Worm (Caenorhabditis elegans) whole organism, L4 larva: ENCODE data around the gene nuo-1.

Experiments used
- D1046.2 ChIP-seq: fragments of 200-800 bp; sonication (Bioruptor generic); IDR thresholded peaks from 2 replicates; pipeline ENCODE4 v1.3.6; 2022; ENCODE audit warnings: missing genetic modification characterization, missing compliant biosample characterization
- F10B5.3 ChIP-seq: sonication (generic microtip); optimal IDR thresholded peaks from 2 replicates; lab custom pipeline; 2016; ENCODE audit warnings: mild to moderate bottlenecking, missing genetic modification characterization, missing compliant biosample characterization
- F44E2.7 ChIP-seq: fragments of 200-800 bp; sonication (Bioruptor generic); IDR thresholded peaks from 2 replicates; pipeline ENCODE4 v2.1.2; 2022; ENCODE audit warnings: missing genetic modification characterization, missing compliant biosample characterization
- F49E8.2 ChIP-seq: sonication (generic microtip); optimal IDR thresholded peaks from 2 replicates; lab custom pipeline; 2016; ENCODE audit warnings: missing compliant biosample characterization, mild to moderate bottlenecking, missing genetic modification characterization, borderline replicate concordance
- R02D3.7 ChIP-seq: fragments of 150-350 bp; sonication (generic microtip); optimal IDR thresholded peaks from 3 replicates; lab custom pipeline; 2014; ENCODE audit warnings: missing biosample characterization, missing genetic modification characterization
- T26A8.4 ChIP-seq: fragments of 200-800 bp; sonication (Bioruptor generic); IDR thresholded peaks from 2 replicates; pipeline ENCODE4 v1.3.6; 2022; ENCODE audit warnings: missing genetic modification characterization, missing compliant biosample characterization
- Y48G9A.11 ChIP-seq: fragments of 200-800 bp; sonication (Bioruptor generic); IDR thresholded peaks from 2 replicates; pipeline ENCODE4 v1.3.6; 2022; ENCODE audit warnings: missing genetic modification reagents, missing genetic modification characterization, missing compliant biosample characterization
- ZK337.2 ChIP-seq: fragments of 200-800 bp; sonication (Bioruptor generic); IDR thresholded peaks from 2 replicates; pipeline ENCODE4 v1.3.6; 2022; ENCODE audit warnings: missing genetic modification reagents, missing genetic modification characterization, missing compliant biosample characterization
- aha-1 ChIP-seq: fragments of 150-350 bp; peaks from one replicate; lab custom pipeline; 2014; ENCODE audit warnings: missing biosample characterization, missing genetic modification characterization
- arid-1 ChIP-seq: fragments of 200-800 bp; sonication (Bioruptor generic); conservative IDR thresholded peaks from 2 replicates; pipeline ENCODE4 v1.3.6; 2022; ENCODE audit warnings: missing genetic modification reagents, missing genetic modification characterization, missing compliant biosample characterization
- ces-1 ChIP-seq: fragments of 150-350 bp; sonication (generic microtip); optimal IDR thresholded peaks from 4 replicates; lab custom pipeline; 2014; ENCODE audit warnings: missing biosample characterization, missing genetic modification reagents, missing genetic modification characterization
- cey-2 ChIP-seq: sonication (generic microtip); optimal IDR thresholded peaks from 3 replicates; lab custom pipeline; 2017; ENCODE audit warnings: missing genetic modification characterization, mild to moderate bottlenecking, missing compliant biosample characterization, antibody characterized with exemption, borderline replicate concordance; ENCODE audit not compliant: insufficient read depth
- daf-16 ChIP-seq, 3 experiments: sonication (generic microtip); optimal IDR thresholded peaks; 2 replicates each; lab custom pipeline; 2016 to 2017; ENCODE audit warnings: missing genetic modification characterization in 3 of 3, missing genetic modification reagents in 3 of 3, mild to moderate bottlenecking in 2 of 3, missing compliant biosample characterization in 2 of 3, missing biosample characterization in 1 of 3, moderate library complexity in 1 of 3
- daf-8 ChIP-seq: fragments of 200-800 bp; sonication (Bioruptor generic); IDR thresholded peaks from 2 replicates; pipeline ENCODE4 v1.3.6; 2022; ENCODE audit warnings: missing genetic modification characterization, missing compliant biosample characterization
- dpl-1 ChIP-seq: fragments of 150-350 bp; optimal IDR thresholded peaks from 2 replicates; lab custom pipeline; 2014; ENCODE audit warnings: missing biosample characterization, missing genetic modification reagents, missing genetic modification characterization
- egl-27 ChIP-seq: sonication (generic microtip); optimal IDR thresholded peaks from 3 replicates; lab custom pipeline; 2017; ENCODE audit warnings: missing biosample characterization, missing genetic modification reagents, missing genetic modification characterization
- gei-8 ChIP-seq: fragments of 200-800 bp; sonication (Bioruptor generic); optimal IDR thresholded peaks from 2 replicates; lab custom pipeline; 2018; ENCODE audit warnings: mild to moderate bottlenecking, missing genetic modification characterization, missing compliant biosample characterization
- hlh-11 ChIP-seq: fragments of 200-800 bp; sonication (Bioruptor generic); optimal IDR thresholded peaks from 2 replicates; lab custom pipeline; 2018; ENCODE audit warnings: mild to moderate bottlenecking, missing genetic modification characterization, missing compliant biosample characterization
- jun-1 ChIP-seq: fragments of 150-350 bp; optimal IDR thresholded peaks from 2 replicates; lab custom pipeline; 2014; ENCODE audit warnings: missing biosample characterization, missing genetic modification reagents, missing genetic modification characterization
- lin-13 ChIP-seq: fragments of 150-350 bp; optimal IDR thresholded peaks from 2 replicates; lab custom pipeline; 2014; ENCODE audit warnings: missing biosample characterization, missing genetic modification reagents, missing genetic modification characterization
- lin-39 ChIP-seq: fragments of 150-350 bp; optimal IDR thresholded peaks from 2 replicates; lab custom pipeline; 2014; ENCODE audit warnings: missing biosample characterization, missing genetic modification reagents, missing genetic modification characterization
- lsy-2 ChIP-seq, 2 experiments: fragments of 150-350 bp in 1 of 2; sonication (generic microtip) in 1 of 2; optimal IDR thresholded peaks; 2 replicates each; lab custom pipeline; 2014 to 2017; ENCODE audit warnings: missing biosample characterization in 2 of 2, missing genetic modification characterization in 2 of 2
- madf-5 ChIP-seq, 2 experiments: fragments of 200-800 bp; sonication (Bioruptor generic); IDR thresholded peaks; 2 replicates each; pipeline ENCODE4 v1.3.6; 2022; ENCODE audit warnings: missing compliant biosample characterization in 2 of 2, missing genetic modification characterization in 2 of 2
- madf-9 ChIP-seq: fragments of 200-800 bp; sonication (Bioruptor generic); conservative IDR thresholded peaks from 2 replicates; pipeline ENCODE4 v1.3.6; 2022; ENCODE audit warnings: missing genetic modification reagents, missing genetic modification characterization, missing compliant biosample characterization
- mdt-29 ChIP-seq: fragments of 200-800 bp; sonication (Bioruptor generic); IDR thresholded peaks from 2 replicates; pipeline ENCODE4 v1.3.6; 2022; ENCODE audit warnings: missing genetic modification reagents, missing genetic modification characterization, missing compliant biosample characterization
- mep-1 ChIP-seq: fragments of 150-350 bp; sonication (generic microtip); optimal IDR thresholded peaks from 3 replicates; lab custom pipeline; 2014; ENCODE audit warnings: missing biosample characterization, missing genetic modification characterization
- mes-2 ChIP-seq: sonication (generic microtip); optimal IDR thresholded peaks from 2 replicates; lab custom pipeline; 2016; ENCODE audit warnings: missing genotype, mild to moderate bottlenecking, missing genetic modification characterization, missing compliant biosample characterization; ENCODE audit not compliant: poor library complexity, severe bottlenecking
- nhr-102 ChIP-seq: sonication (generic microtip); optimal IDR thresholded peaks from 2 replicates; lab custom pipeline; 2016; ENCODE audit warnings: mild to moderate bottlenecking, missing genetic modification characterization, moderate library complexity, missing compliant biosample characterization
- nhr-237 ChIP-seq: sonication (generic microtip); optimal IDR thresholded peaks from 2 replicates; lab custom pipeline; 2017; ENCODE audit warnings: missing biosample characterization, missing genetic modification characterization
- nhr-6 ChIP-seq: fragments of 150-350 bp; optimal IDR thresholded peaks from 2 replicates; lab custom pipeline; 2014; ENCODE audit warnings: missing biosample characterization, missing genetic modification characterization
- nhr-76 ChIP-seq: fragments of 150-350 bp; optimal IDR thresholded peaks from 2 replicates; lab custom pipeline; 2014; ENCODE audit warnings: missing biosample characterization, missing genetic modification characterization
- nhr-77 ChIP-seq: fragments of 150-350 bp; optimal IDR thresholded peaks from 2 replicates; lab custom pipeline; 2014; ENCODE audit warnings: missing biosample characterization, missing genetic modification characterization
- pha-4 ChIP-seq, 2 experiments: fragments of 150-350 bp in 1 of 2; fragments of 200-800 bp in 1 of 2; sonication (Bioruptor generic) in 1 of 2; IDR thresholded peaks in 1 of 2; optimal IDR thresholded peaks in 1 of 2; 2 replicates each; pipeline versions ENCODE4 v1.3.6 to Lab custom; 2014 to 2022; ENCODE audit warnings: missing genetic modification characterization in 2 of 2, missing genetic modification reagents in 2 of 2, missing biosample characterization in 1 of 2, missing compliant biosample characterization in 1 of 2
- php-3 ChIP-seq: fragments of 200-800 bp; sonication (Bioruptor generic); IDR thresholded peaks from 2 replicates; pipeline ENCODE4 v1.3.6; 2022; ENCODE audit warnings: missing genetic modification reagents, missing genetic modification characterization, missing compliant biosample characterization
- pqm-1 ChIP-seq: sonication (generic microtip); optimal IDR thresholded peaks from 2 replicates; lab custom pipeline; 2017; ENCODE audit warnings: missing biosample characterization, missing genetic modification characterization
- saeg-2 ChIP-seq: fragments of 200-800 bp; sonication (Bioruptor generic); IDR thresholded peaks from 2 replicates; pipeline ENCODE4 v1.3.6; 2022; ENCODE audit warnings: missing genetic modification reagents, missing genetic modification characterization, missing compliant biosample characterization
- snpc-1.2 ChIP-seq: fragments of 200-800 bp; sonication (Bioruptor generic); IDR thresholded peaks from 2 replicates; pipeline ENCODE4 v1.3.6; 2022; ENCODE audit warnings: missing genetic modification reagents, missing genetic modification characterization, missing compliant biosample characterization
- snpc-4 ChIP-seq: fragments of 150-350 bp; optimal IDR thresholded peaks from 2 replicates; lab custom pipeline; 2014; ENCODE audit warnings: missing biosample characterization, missing genetic modification characterization
- unc-130 ChIP-seq: sonication (generic microtip); optimal IDR thresholded peaks from 2 replicates; lab custom pipeline; 2016; ENCODE audit warnings: missing genetic modification reagents, missing genetic modification characterization, missing compliant biosample characterization
- unc-62 ChIP-seq, 3 experiments: fragments of 150-350 bp in 1 of 3; sonication (generic microtip); optimal IDR thresholded peaks in 2 of 3; peaks in 1 of 3; 1 replicate in 1 of 3; 2 replicates in 2 of 3; lab custom pipeline; 2014 to 2017; ENCODE audit warnings: missing biosample characterization in 3 of 3, missing genetic modification characterization in 3 of 3, missing genetic modification reagents in 3 of 3, missing genotype in 1 of 3
- vab-7 ChIP-seq: fragments of 200-800 bp; sonication (Bioruptor generic); IDR thresholded peaks from 2 replicates; pipeline ENCODE4 v1.3.6; 2022; ENCODE audit warnings: missing genetic modification reagents, missing genetic modification characterization, missing compliant biosample characterization
- zfp-2 ChIP-seq: sonication (generic microtip); optimal IDR thresholded peaks from 2 replicates; lab custom pipeline; 2016; ENCODE audit warnings: mild to moderate bottlenecking, missing genetic modification characterization, missing compliant biosample characterization

Gene nuo-1

DNA sequence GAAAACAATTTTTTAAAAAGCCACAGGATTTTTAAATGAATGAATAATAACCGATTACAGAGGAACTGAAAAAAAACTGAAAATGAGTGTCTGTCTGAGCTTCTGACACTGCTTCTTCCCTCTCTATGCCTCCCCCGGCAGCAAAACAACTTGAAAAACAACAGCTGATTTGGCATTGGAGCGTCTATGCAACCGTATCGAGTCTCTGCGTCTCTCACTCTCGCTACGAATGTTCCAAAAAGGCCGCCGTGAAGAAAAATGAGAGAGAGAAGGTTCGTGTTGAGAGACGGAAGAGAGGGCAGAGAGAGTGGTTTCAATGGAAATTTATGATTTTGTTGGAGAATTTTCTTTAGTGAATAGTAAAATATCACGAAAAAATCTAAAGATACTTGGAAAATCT is 5.4 kb downstream of the nuo-1 start (continued):
- TF ChIP-seq unc-130 (no peak), aha-1 (tag; lab: Kevin White, UChicago) (peak; percentile 83), pqm-1 (tag; lab: Kevin White, UChicago) (peak; percentile 73), lin-13 (peak; percentile 31), php-3 (no peak), T26A8.4 (GFP tag; lab: Robert Waterston, UW) (no peak), cey-2 (tag; lab: Kevin White, UChicago) (no peak), mdt-29 (no peak)
- TF ChIP-seq, all 104 proteins: peak for 25

DNA sequence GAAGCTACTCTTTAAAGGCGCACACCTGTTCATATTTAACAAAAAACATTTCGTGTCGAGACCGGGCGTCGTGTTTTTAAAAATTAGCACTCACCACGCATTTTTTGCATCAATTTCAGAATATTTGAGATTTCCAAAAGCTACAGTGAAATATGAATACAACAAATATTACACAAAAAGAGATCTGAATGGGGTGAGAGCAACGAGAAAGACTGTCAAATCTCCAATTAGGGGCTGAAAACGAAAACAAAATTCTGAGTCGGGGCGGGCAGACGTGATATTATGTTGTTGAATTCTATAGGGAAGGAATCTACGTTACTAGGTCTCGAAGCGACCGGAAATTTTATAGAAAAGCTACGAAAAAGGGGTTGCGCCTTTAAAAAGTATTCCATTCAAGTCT is 6.0 kb downstream of the nuo-1 start, which contains the start of gene C09H10.5:
Gene C09H10.5 (minus strand): TSS at position 101 of the 400 bp plus-strand sequence.
- no peak for TF ChIP-seq gei-8 (GFP tag; lab: Kevin White, UChicago)
- no peak for TF ChIP-seq madf-5 (GFP tag; IDR thresholded peaks at IDR 0.05; lab: Robert Waterston, UW)
- TF ChIP-seq unc-62 (GFP tag; optimal IDR thresholded peaks at IDR 0.05 in 1 of 2; lab: Kevin White, UChicago): peak in 1 of 2 experiments; percentile 17
- TF ChIP-seq unc-62 (tag; optimal IDR thresholded peaks at IDR 0.05; lab: Kevin White, UChicago): no peak
- TF ChIP-seq snpc-4 (tag; lab: Kevin White, UChicago): no peak
- TF ChIP-seq, all 104 proteins: peak for 1

ce11 chrII:11104162-11104561 is 6.5 kb downstream of the nuo-1 start, which contains the start of gene C09H10.9:
C09H10.9 (plus strand) TSS chrII:11104462.
- TF ChIP-seq hlh-11 (tag; lab: Kevin White, UChicago): no peak
- no peak for TF ChIP-seq nhr-237 (tag; lab: Kevin White, UChicago)
- no peak for TF ChIP-seq ces-1
- no peak for TF ChIP-seq snpc-1.2 (GFP tag; lab: Robert Waterston, UW)
- no peak for TF ChIP-seq R02D3.7 (tag; lab: Kevin White, UChicago)
- TF ChIP-seq F44E2.7 (GFP tag; lab: Robert Waterston, UW): no peak
- no peak for TF ChIP-seq jun-1 (tag; lab: Kevin White, UChicago)
- TF ChIP-seq aha-1 (tag; lab: Kevin White, UChicago): peak; percentile 89

ce11 chrII:11105981-11106711 is 8.5 kb downstream of the nuo-1 start, which contains the start of gene nasp-1:
nasp-1 (plus strand) TSS chrII:11106612.
- TF ChIP-seq Y48G9A.11 (GFP tag; lab: Robert Waterston, UW) (peak; percentile 25; the same call in 1 of the 2 replicates), daf-16 (GFP tag; optimal IDR thresholded peaks at IDR 0.05; lab: Kevin White, UChicago) (no peak), daf-16 (tag; optimal IDR thresholded peaks at IDR 0.05; lab: Kevin White, UChicago) (peak; percentile 28), mes-2 (tag; lab: Kevin White, UChicago) (peak; percentile 86), lsy-2 (tag; optimal IDR thresholded peaks at IDR 0.05; lab: Kevin White, UChicago) (peak in 1 of 2 experiments; percentile 80), zfp-2 (tag; lab: Kevin White, UChicago) (no peak), pha-4 (GFP tag; IDR thresholded peaks at IDR 0.05; lab: Robert Waterston, UW) (no peak), pha-4 (tag; optimal IDR thresholded peaks at IDR 0.05; lab: Kevin White, UChicago) (no peak), F10B5.3 (no peak), dpl-1 (GFP tag; lab: Kevin White, UChicago) (peak; percentile 73), saeg-2 (GFP tag; lab: Robert Waterston, UW) (no peak), vab-7 (no peak), unc-130 (peak; percentile 18)

DNA sequence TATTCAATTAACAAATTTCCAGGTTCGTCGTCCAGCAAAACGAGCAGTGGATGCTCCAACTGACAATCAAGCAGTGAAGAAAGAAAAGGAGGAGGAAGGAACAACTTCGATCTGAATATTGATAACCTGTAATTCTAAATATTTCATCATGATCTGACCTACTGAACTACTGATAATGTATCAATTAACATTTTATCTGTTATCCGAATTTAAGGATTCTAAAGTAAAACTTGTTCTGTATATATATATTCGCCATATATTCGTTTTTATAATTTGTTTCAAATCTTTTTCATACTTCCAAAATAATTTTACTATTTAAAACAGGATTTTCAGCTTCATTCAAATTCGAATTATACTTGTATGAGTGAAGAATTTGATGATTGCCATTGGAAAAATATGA is 10.2 kb downstream of the nuo-1 start, which contains the start of gene apc-17:
Gene apc-17 (plus strand): TSS at position 301 of the 400 bp plus-strand sequence.
- TF ChIP-seq F10B5.3 (no peak), F49E8.2 (no peak), mep-1 (no peak), snpc-4 (tag; lab: Kevin White, UChicago) (no peak), egl-27 (no peak), ZK337.2 (GFP tag; lab: Robert Waterston, UW) (no peak), D1046.2 (GFP tag; lab: Robert Waterston, UW) (no peak), lin-39 (tag; lab: Kevin White, UChicago) (no peak), nhr-102 (no peak), gei-8 (GFP tag; lab: Kevin White, UChicago) (no peak), nhr-76 (tag; lab: Kevin White, UChicago) (no peak), arid-1 (GFP tag; lab: Robert Waterston, UW) (no peak), daf-8 (no peak), nhr-77 (no peak), nhr-6 (tag; lab: Kevin White, UChicago) (no peak), madf-9 (GFP tag; lab: Robert Waterston, UW) (no peak)
